Fruit fly (Drosophila melanogaster) S2 (cell line): ENCODE measurements around the gene CG4520.

Experiments used
- CG8478 ChIP-seq: fragments of >200 bp; optimal IDR thresholded peaks from 2 replicates; lab custom pipeline; 2018
- CTCF ChIP-seq, 2 experiments: fragments of >200 bp; optimal IDR thresholded peaks; 2 replicates each; lab custom pipeline; 2018

dm6 chr3R:15744354-15744753, at the start of gene CG4520:
- no peak for TF ChIP-seq CG8478
- no peak for TF ChIP-seq CTCF (optimal IDR thresholded peaks at IDR 0.05; lab: Kevin White, UChicago)
